Fruit fly (Drosophila melanogaster) whole organism, embryonic: ENCODE measurements around the gene Fum1.
A peak's percentile ranks its signal among the peaks of the same experiment; 100 is the strongest.

Experiments
- ATbp ChIP-seq: fragments of 200-800 bp; sonication (Bioruptor generic); optimal IDR thresholded peaks from 2 replicates; lab custom pipeline; 2017; ENCODE audit warnings: missing biosample characterization, mild to moderate bottlenecking, missing genetic modification characterization, missing genetic modification reagents
- Abd-B ChIP-seq: fragments of 200-800 bp; sonication (Bioruptor generic); optimal IDR thresholded peaks from 2 replicates; lab custom pipeline; 2018; ENCODE audit warnings: missing biosample characterization, mild to moderate bottlenecking, missing genetic modification characterization, moderate library complexity
- Adf1 ChIP-seq: fragments of 200-800 bp; sonication (Bioruptor generic); IDR thresholded peaks from 2 replicates; pipeline ENCODE4 v1.3.6; 2022; ENCODE audit warnings: missing biosample characterization, missing genetic modification characterization
- Bdp1 ChIP-seq: fragments of 200-800 bp; sonication (Bioruptor generic); optimal IDR thresholded peaks from 3 replicates; lab custom pipeline; 2016; ENCODE audit warnings: missing biosample characterization, missing genetic modification characterization
- CG10321 ChIP-seq: fragments of 200-800 bp; sonication (Bioruptor generic); IDR thresholded peaks from 2 replicates; pipeline ENCODE4 v1.3.6; 2022; ENCODE audit warnings: missing biosample characterization, missing genetic modification characterization
- CG11560 ChIP-seq: fragments of 200-800 bp; sonication (Bioruptor generic); IDR thresholded peaks from 3 replicates; pipeline ENCODE4 v1.3.6; 2022; ENCODE audit warnings: missing biosample characterization, missing genetic modification characterization
- CG13624 ChIP-seq: fragments of 200-800 bp; sonication (Bioruptor generic); optimal IDR thresholded peaks from 2 replicates; lab custom pipeline; 2016; ENCODE audit warnings: missing biosample characterization, missing genetic modification characterization
- CG13775 ChIP-seq: fragments of 200-800 bp; sonication (Bioruptor generic); optimal IDR thresholded peaks from 3 replicates; lab custom pipeline; 2017; ENCODE audit warnings: missing biosample characterization, mild to moderate bottlenecking, missing genetic modification characterization
- CG17186 ChIP-seq: fragments of 200-800 bp; sonication (Bioruptor generic); optimal IDR thresholded peaks from 3 replicates; lab custom pipeline; 2017; ENCODE audit warnings: missing biosample characterization, missing genetic modification reagents, missing genetic modification characterization
- CG17612 ChIP-seq: fragments of 200-800 bp; sonication (Bioruptor generic); IDR thresholded peaks from 2 replicates; pipeline ENCODE4 v1.3.6; 2022; ENCODE audit warnings: missing biosample characterization, missing genetic modification characterization
- CG3163 ChIP-seq: fragments of 200-800 bp; sonication (Bioruptor generic); optimal IDR thresholded peaks from 3 replicates; lab custom pipeline; 2016; ENCODE audit warnings: missing biosample characterization, missing genetic modification characterization
- CG34422 ChIP-seq: fragments of 200-800 bp; sonication (Bioruptor generic); IDR thresholded peaks from 3 replicates; pipeline ENCODE4 v1.3.6; 2022; ENCODE audit warnings: missing biosample characterization, missing genetic modification characterization
- CG3847 ChIP-seq: fragments of 200-800 bp; sonication (Bioruptor generic); IDR thresholded peaks from 2 replicates; pipeline ENCODE4 v1.3.6; 2022; ENCODE audit warnings: missing biosample characterization, missing genetic modification characterization
- CG4282 ChIP-seq: fragments of 200-800 bp; sonication (Bioruptor generic); optimal IDR thresholded peaks from 2 replicates; lab custom pipeline; 2016; ENCODE audit warnings: missing biosample characterization, missing genetic modification characterization
- CG4360 ChIP-seq: fragments of 200-800 bp; sonication (Bioruptor generic); IDR thresholded peaks from 2 replicates; pipeline ENCODE4 v1.3.6; 2022; ENCODE audit warnings: missing biosample characterization, missing genetic modification characterization
- CG4707 ChIP-seq: fragments of 200-800 bp; sonication (Bioruptor generic); optimal IDR thresholded peaks from 2 replicates; lab custom pipeline; 2018; ENCODE audit warnings: missing biosample characterization, mild to moderate bottlenecking, missing genetic modification characterization, moderate library complexity
- CG5953 ChIP-seq: fragments of 200-800 bp; sonication (Bioruptor generic); IDR thresholded peaks from 2 replicates; pipeline ENCODE4 v1.3.6; 2022; ENCODE audit warnings: missing biosample characterization, missing genetic modification characterization
- CG7745 ChIP-seq: fragments of 200-800 bp; sonication (Bioruptor generic); optimal IDR thresholded peaks from 2 replicates; lab custom pipeline; 2018; ENCODE audit warnings: missing biosample characterization, mild to moderate bottlenecking, missing genetic modification characterization, moderate library complexity
- CG7786 ChIP-seq: fragments of 200-800 bp; sonication (Bioruptor generic); optimal IDR thresholded peaks from 2 replicates; lab custom pipeline; 2016; ENCODE audit warnings: missing biosample characterization, missing genetic modification characterization
- CG9215 ChIP-seq: fragments of 200-800 bp; sonication (Bioruptor generic); IDR thresholded peaks from 2 replicates; pipeline ENCODE4 v1.3.6; 2022; ENCODE audit warnings: missing biosample characterization, missing genetic modification characterization
- CTCF ChIP-seq: fragments of 200-800 bp; sonication (Bioruptor generic); optimal IDR thresholded peaks from 2 replicates; lab custom pipeline; 2017; ENCODE audit warnings: missing biosample characterization, mild to moderate bottlenecking, missing genetic modification characterization, moderate library complexity
- GATAe ChIP-seq: fragments of 200-800 bp; sonication (Bioruptor generic); conservative IDR thresholded peaks from 2 replicates; pipeline ENCODE4 v1.3.6; 2022; ENCODE audit warnings: missing biosample characterization, missing genetic modification characterization
- Gug ChIP-seq: fragments of 200-800 bp; sonication (Bioruptor generic); IDR thresholded peaks from 4 replicates; pipeline ENCODE4 v1.3.6; 2022; ENCODE audit warnings: missing biosample characterization, missing genetic modification characterization
- H15 ChIP-seq: fragments of 200-800 bp; sonication (Bioruptor generic); IDR thresholded peaks from 3 replicates; pipeline ENCODE4 v1.3.6; 2022; ENCODE audit warnings: missing biosample characterization, missing genetic modification characterization
- Hr3 ChIP-seq: fragments of 200-800 bp; sonication (Bioruptor generic); optimal IDR thresholded peaks from 3 replicates; lab custom pipeline; 2016; ENCODE audit warnings: missing biosample characterization, missing genetic modification characterization
- Nf-YA ChIP-seq: fragments of 200-800 bp; sonication (Bioruptor generic); IDR thresholded peaks from 2 replicates; pipeline ENCODE4 v1.3.6; 2022; ENCODE audit warnings: missing biosample characterization, missing genetic modification characterization
- Scr ChIP-seq: fragments of 200-800 bp; sonication (Bioruptor generic); IDR thresholded peaks from 2 replicates; pipeline ENCODE4 v1.3.6; 2022; ENCODE audit warnings: missing biosample characterization, missing genetic modification characterization; ENCODE audit not compliant: partially characterized antibody
- Stat92E ChIP-seq, 3 experiments: fragments of >200 bp in 2 of 3; fragments of 200-800 bp in 1 of 3; sonication (Bioruptor generic) in 1 of 3; optimal IDR thresholded peaks; 2 replicates each; lab custom pipeline; 2017 to 2019; ENCODE audit warnings: missing biosample characterization in 3 of 3, missing genetic modification characterization in 3 of 3, mild to moderate bottlenecking in 1 of 3, moderate library complexity in 1 of 3
- TFAM ChIP-seq: fragments of 200-800 bp; sonication (Bioruptor generic); optimal IDR thresholded peaks from 2 replicates; lab custom pipeline; 2017; ENCODE audit warnings: missing biosample characterization, missing genetic modification characterization, inconsistent platforms
- Xbp1 ChIP-seq: fragments of 200-800 bp; sonication (Bioruptor generic); optimal IDR thresholded peaks from 3 replicates; lab custom pipeline; 2016; ENCODE audit warnings: missing biosample characterization, mild to moderate bottlenecking, missing genetic modification characterization
- ab ChIP-seq: fragments of 200-800 bp; sonication (Bioruptor generic); optimal IDR thresholded peaks from 2 replicates; lab custom pipeline; 2016; ENCODE audit warnings: missing biosample characterization, missing genetic modification characterization
- ac ChIP-seq: fragments of 200-800 bp; sonication (Bioruptor generic); optimal IDR thresholded peaks from 3 replicates; lab custom pipeline; 2017; ENCODE audit warnings: missing biosample characterization, mild to moderate bottlenecking, missing genetic modification characterization
- bigmax ChIP-seq: fragments of 200-800 bp; sonication (Bioruptor generic); optimal IDR thresholded peaks from 2 replicates; lab custom pipeline; 2018; ENCODE audit warnings: missing biosample characterization, mild to moderate bottlenecking, missing genetic modification characterization
- br ChIP-seq: fragments of >200 bp; optimal IDR thresholded peaks from 2 replicates; lab custom pipeline; 2017
- crc ChIP-seq: fragments of 200-800 bp; sonication (Bioruptor generic); optimal IDR thresholded peaks from 2 replicates; lab custom pipeline; 2016; ENCODE audit warnings: missing biosample characterization, missing genetic modification characterization
- exex ChIP-seq: fragments of 200-800 bp; sonication (Bioruptor generic); optimal IDR thresholded peaks from 4 replicates; lab custom pipeline; 2018; ENCODE audit warnings: missing biosample characterization, mild to moderate bottlenecking, missing genetic modification characterization, moderate library complexity
- gce ChIP-seq: fragments of 200-800 bp; sonication (Bioruptor generic); IDR thresholded peaks from 3 replicates; pipeline ENCODE4 v1.3.6; 2022; ENCODE audit warnings: missing biosample characterization, missing genetic modification characterization
- gt ChIP-seq: fragments of 200-800 bp; sonication (Bioruptor generic); IDR thresholded peaks from 2 replicates; pipeline ENCODE4 v1.3.6; 2022; ENCODE audit warnings: missing biosample characterization, missing genetic modification characterization
- h ChIP-seq: fragments of >200 bp; optimal IDR thresholded peaks from 2 replicates; lab custom pipeline; 2017
- ind ChIP-seq: fragments of 200-800 bp; sonication (Bioruptor generic); optimal IDR thresholded peaks from 3 replicates; lab custom pipeline; 2016; ENCODE audit warnings: missing biosample characterization, missing genetic modification characterization
- inv ChIP-seq: fragments of 200-800 bp; sonication (Bioruptor generic); IDR thresholded peaks from 2 replicates; pipeline ENCODE4 v1.3.6; 2022; ENCODE audit warnings: missing biosample characterization, missing genetic modification characterization; ENCODE audit not compliant: partially characterized antibody
- kay ChIP-seq: fragments of 200-800 bp; sonication (Bioruptor generic); optimal IDR thresholded peaks from 2 replicates; lab custom pipeline; 2016; ENCODE audit warnings: missing biosample characterization, missing genetic modification characterization
- knrl ChIP-seq: fragments of 200-800 bp; sonication (Bioruptor generic); IDR thresholded peaks from 3 replicates; pipeline ENCODE4 v1.3.6; 2022; ENCODE audit warnings: missing biosample characterization, missing genetic modification characterization; ENCODE audit not compliant: partially characterized antibody
- mld ChIP-seq: fragments of 200-800 bp; sonication (Bioruptor generic); IDR thresholded peaks from 3 replicates; pipeline ENCODE4 v1.3.6; 2022; ENCODE audit warnings: missing biosample characterization, missing genetic modification characterization; ENCODE audit not compliant: partially characterized antibody
- oc ChIP-seq: fragments of 200-800 bp; sonication (Bioruptor generic); optimal IDR thresholded peaks from 2 replicates; lab custom pipeline; 2018; ENCODE audit warnings: missing biosample characterization, mild to moderate bottlenecking, missing genetic modification characterization, moderate library complexity
- ranshi ChIP-seq: fragments of 200-800 bp; sonication (Bioruptor generic); IDR thresholded peaks from 2 replicates; pipeline ENCODE4 v1.3.6; 2022; ENCODE audit warnings: missing biosample characterization, missing genetic modification characterization
- scrt ChIP-seq: fragments of 200-800 bp; sonication (Bioruptor generic); optimal IDR thresholded peaks from 2 replicates; lab custom pipeline; 2018; ENCODE audit warnings: missing biosample characterization, mild to moderate bottlenecking, missing genetic modification characterization, moderate library complexity
- sim ChIP-seq: fragments of 200-800 bp; sonication (Bioruptor generic); IDR thresholded peaks from 2 replicates; pipeline ENCODE4 v1.3.6; 2022; ENCODE audit warnings: missing biosample characterization, missing genetic modification characterization
- tio ChIP-seq: fragments of 200-800 bp; sonication (Bioruptor generic); optimal IDR thresholded peaks from 2 replicates; lab custom pipeline; 2017; ENCODE audit warnings: missing biosample characterization, missing genetic modification characterization, inconsistent platforms
- trh ChIP-seq: fragments of 200-800 bp; sonication (Bioruptor generic); optimal IDR thresholded peaks from 2 replicates; lab custom pipeline; 2016; ENCODE audit warnings: missing biosample characterization, missing genetic modification characterization
- tup ChIP-seq: fragments of 200-800 bp; sonication (Bioruptor generic); optimal IDR thresholded peaks from 2 replicates; lab custom pipeline; 2016; ENCODE audit warnings: missing biosample characterization, mild to moderate bottlenecking, missing genetic modification characterization, moderate library complexity
- zen2 ChIP-seq: fragments of 200-800 bp; sonication (Bioruptor generic); IDR thresholded peaks from 3 replicates; pipeline ENCODE4 v1.3.6; 2022; ENCODE audit warnings: missing biosample characterization, missing genetic modification characterization; ENCODE audit not compliant: partially characterized antibody

Fum1 gene

DNA sequence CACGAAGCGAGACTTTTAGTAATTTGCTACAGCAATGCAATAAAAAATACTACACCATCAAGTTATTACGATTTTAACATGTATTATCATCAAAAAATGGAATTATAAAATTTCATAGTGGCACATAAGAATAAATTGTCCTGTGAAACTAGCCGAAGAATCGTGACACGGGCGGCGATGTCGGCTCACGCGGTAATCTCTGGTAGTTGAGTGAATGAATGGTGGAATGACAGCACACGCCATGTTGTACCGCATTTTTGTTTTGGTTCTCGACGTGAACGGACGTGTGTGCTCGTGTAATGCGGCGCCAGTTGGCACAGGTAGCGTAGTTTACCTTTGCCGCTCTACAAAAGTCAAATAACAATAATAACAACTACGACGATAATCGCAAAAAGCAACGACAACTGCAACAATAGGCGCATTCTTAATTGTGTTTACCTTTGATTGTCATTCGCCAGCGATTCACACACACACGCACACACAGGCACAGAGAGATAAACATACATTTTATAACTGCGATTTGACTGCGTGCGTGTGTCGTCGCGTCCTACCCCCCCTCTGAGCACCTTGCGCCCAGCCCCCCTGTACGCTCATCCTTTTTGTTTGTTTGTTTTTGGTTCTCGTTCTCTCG, 21.1 kb downstream of the Fum1 start, which contains the start of gene CG14441 (continued):
- no peak for TF ChIP-seq CG5953
- no peak for TF ChIP-seq ranshi
- no peak for TF ChIP-seq bigmax (GFP tag; lab: Kevin White, UChicago)
- TF ChIP-seq CG9215 (GFP tag; lab: Robert Waterston, UW), result no peak
- TF ChIP-seq CG13624 (GFP tag; lab: Kevin White, UChicago), result peak; percentile 45
- no peak for TF ChIP-seq GATAe
- TF ChIP-seq CG3847 (GFP tag; lab: Robert Waterston, UW), result no peak
- no peak for TF ChIP-seq CG7745 (tag; lab: Kevin White, UChicago)
- TF ChIP-seq CG4360 (GFP tag; lab: Robert Waterston, UW), result no peak
- no peak for TF ChIP-seq br (lab: Kevin White, UChicago)
- TF ChIP-seq Bdp1 (GFP tag; lab: Kevin White, UChicago), result no peak
- TF ChIP-seq CG13775 (GFP tag; lab: Kevin White, UChicago), result no peak
- TF ChIP-seq gt (GFP tag; lab: Robert Waterston, UW), result no peak
- peak; percentile 65; the same call in 1 of the 3 replicates for TF ChIP-seq CG34422
- TF ChIP-seq Xbp1 (GFP tag; lab: Kevin White, UChicago), result peak; percentile 8
- TF ChIP-seq CG7786 (GFP tag; lab: Kevin White, UChicago), result peak; percentile 30
- TF ChIP-seq h (lab: Kevin White, UChicago), result no peak
- TF ChIP-seq ind, result no peak
- TF ChIP-seq ab (GFP tag; lab: Kevin White, UChicago), result no peak
- no peak for TF ChIP-seq H15 (GFP tag; lab: Robert Waterston, UW)
- peak; percentile 95 for TF ChIP-seq knrl
- TF ChIP-seq CG11560, result no peak
- TF ChIP-seq Stat92E (GFP tag; optimal IDR thresholded peaks at IDR 0.05; lab: Kevin White, UChicago), result peak in 1 of 3 experiments; percentile 82
- peak; percentile 1 for TF ChIP-seq ac (GFP tag; lab: Kevin White, UChicago)
- TF ChIP-seq mld, result peak; percentile 96
- TF ChIP-seq Hr3 (GFP tag; lab: Kevin White, UChicago), result no peak
- no peak for TF ChIP-seq tup (GFP tag; lab: Kevin White, UChicago)
- TF ChIP-seq CG17612 (GFP tag; lab: Robert Waterston, UW), result no peak
- TF ChIP-seq CTCF, result no peak
- TF ChIP-seq kay (GFP tag; lab: Kevin White, UChicago), result peak; percentile 1
- TF ChIP-seq trh (GFP tag; lab: Kevin White, UChicago), result no peak
- no peak for TF ChIP-seq oc (tag; lab: Kevin White, UChicago)
- peak; percentile 19 for TF ChIP-seq ATbp (GFP tag; lab: Kevin White, UChicago)
- TF ChIP-seq scrt (GFP tag; lab: Kevin White, UChicago), result peak; percentile 67
- TF ChIP-seq sim (GFP tag; lab: Robert Waterston, UW), result no peak
- no peak for TF ChIP-seq Nf-YA (GFP tag; lab: Robert Waterston, UW)
- TF ChIP-seq zen2 (GFP tag; lab: Robert Waterston, UW), result peak; percentile 98
- TF ChIP-seq exex, result peak; percentile 49
- peak; percentile 95 for TF ChIP-seq inv (GFP tag; lab: Robert Waterston, UW)
- no peak for TF ChIP-seq tio (GFP tag; lab: Kevin White, UChicago)
- peak; percentile 32 for TF ChIP-seq CG3163
- no peak for TF ChIP-seq CG17186
- TF ChIP-seq gce (GFP tag; lab: Robert Waterston, UW), result no peak
- no peak for TF ChIP-seq crc
- TF ChIP-seq TFAM (GFP tag; lab: Kevin White, UChicago), result no peak
- no peak for TF ChIP-seq Abd-B
- TF ChIP-seq Gug (GFP tag; lab: Robert Waterston, UW), result 0 out of 4 replicates have a peak, but pooled peaks have one; percentile 3
- no peak for TF ChIP-seq CG4282
- peak; percentile 99 for TF ChIP-seq Scr (GFP tag; lab: Robert Waterston, UW)
- no peak for TF ChIP-seq CG10321
- TF ChIP-seq Adf1 (GFP tag; lab: Robert Waterston, UW), result peak; percentile 41; the same call in 1 of the 2 replicates
- TF ChIP-seq CG4707 (GFP tag; lab: Kevin White, UChicago), result peak; percentile 41
